Fruit fly (Drosophila melanogaster) whole organism, embryonic: ENCODE results near the gene CG7781.
A peak's percentile ranks its signal among the peaks of the same experiment; 100 is the strongest.

Experiments used
- ATbp ChIP-seq: fragments of 200-800 bp; sonication (Bioruptor generic); optimal IDR thresholded peaks from 2 replicates; lab custom pipeline; 2017; ENCODE audit warnings: missing biosample characterization, mild to moderate bottlenecking, missing genetic modification characterization, missing genetic modification reagents
- CG10979 ChIP-seq: fragments of 200-800 bp; sonication (Bioruptor generic); optimal IDR thresholded peaks from 2 replicates; lab custom pipeline; 2018; ENCODE audit warnings: missing biosample characterization, mild to moderate bottlenecking, missing genetic modification characterization, moderate library complexity
- CG11093 ChIP-seq: fragments of 200-800 bp; sonication (Bioruptor generic); IDR thresholded peaks from 3 replicates; pipeline ENCODE4 v1.3.6; 2022; ENCODE audit warnings: missing biosample characterization, missing genetic modification characterization
- CG11456 ChIP-seq: fragments of 200-800 bp; sonication (Bioruptor generic); IDR thresholded peaks from 3 replicates; pipeline ENCODE4 v1.3.6; 2022; ENCODE audit warnings: missing biosample characterization, missing genetic modification characterization
- CG12104 ChIP-seq: fragments of 200-800 bp; sonication (Bioruptor generic); optimal IDR thresholded peaks from 3 replicates; lab custom pipeline; 2016; ENCODE audit warnings: missing biosample characterization, missing genetic modification characterization
- CG12942 ChIP-seq: fragments of 200-800 bp; sonication (Bioruptor generic); optimal IDR thresholded peaks from 3 replicates; lab custom pipeline; 2016; ENCODE audit warnings: missing biosample characterization, missing genetic modification characterization
- CG14710 ChIP-seq: fragments of 200-800 bp; sonication (Bioruptor generic); optimal IDR thresholded peaks from 3 replicates; lab custom pipeline; 2019; ENCODE audit warnings: missing biosample characterization, mild to moderate bottlenecking, missing genetic modification characterization, moderate library complexity
- CG17328 ChIP-seq: fragments of 200-800 bp; sonication (Bioruptor generic); IDR thresholded peaks from 2 replicates; pipeline ENCODE4 v1.3.6; 2022; ENCODE audit warnings: missing biosample characterization, missing genetic modification characterization
- CG17802 ChIP-seq: fragments of 200-800 bp; sonication (Bioruptor generic); optimal IDR thresholded peaks from 2 replicates; lab custom pipeline; 2018; ENCODE audit warnings: missing biosample characterization, mild to moderate bottlenecking, missing genetic modification characterization, moderate library complexity
- CG30403 ChIP-seq: fragments of 200-800 bp; sonication (Bioruptor generic); optimal IDR thresholded peaks from 3 replicates; lab custom pipeline; 2016; ENCODE audit warnings: missing biosample characterization, missing genetic modification characterization
- CG31388 ChIP-seq: fragments of 200-800 bp; sonication (Bioruptor generic); optimal IDR thresholded peaks from 2 replicates; lab custom pipeline; 2016; ENCODE audit warnings: missing biosample characterization, missing genetic modification characterization
- CG4424 ChIP-seq: fragments of 200-800 bp; sonication (Bioruptor generic); optimal IDR thresholded peaks from 3 replicates; lab custom pipeline; 2016; ENCODE audit warnings: missing biosample characterization, missing genetic modification characterization
- CG7928 ChIP-seq: fragments of 200-800 bp; sonication (Bioruptor generic); optimal IDR thresholded peaks from 2 replicates; lab custom pipeline; 2017; ENCODE audit warnings: missing biosample characterization, mild to moderate bottlenecking, missing genetic modification characterization
- CG8924 ChIP-seq: fragments of 200-800 bp; optimal IDR thresholded peaks from 3 replicates; lab custom pipeline; 2019; ENCODE audit warnings: missing biosample characterization, mild to moderate bottlenecking, missing genetic modification characterization, moderate library complexity
- CG9727 ChIP-seq: fragments of 200-800 bp; sonication (Bioruptor generic); optimal IDR thresholded peaks from 3 replicates; lab custom pipeline; 2017; ENCODE audit warnings: missing biosample characterization, mild to moderate bottlenecking, missing genetic modification characterization
- CHES-1-like ChIP-seq: fragments of 200-800 bp; sonication (Bioruptor generic); optimal IDR thresholded peaks from 2 replicates; lab custom pipeline; 2016; ENCODE audit warnings: missing biosample characterization, missing genetic modification characterization
- Chrac-16 ChIP-seq: fragments of 200-800 bp; sonication (Bioruptor generic); optimal IDR thresholded peaks from 3 replicates; lab custom pipeline; 2016; ENCODE audit warnings: missing biosample characterization, missing genetic modification characterization
- Ets97D ChIP-seq: fragments of 200-800 bp; sonication (Bioruptor generic); optimal IDR thresholded peaks from 3 replicates; lab custom pipeline; 2016; ENCODE audit warnings: missing biosample characterization, missing genetic modification characterization
- Fer2 ChIP-seq: fragments of 200-800 bp; sonication (Bioruptor generic); optimal IDR thresholded peaks from 2 replicates; lab custom pipeline; 2018; ENCODE audit warnings: missing biosample characterization, mild to moderate bottlenecking, missing genetic modification characterization, moderate library complexity
- Hr39 ChIP-seq: fragments of >200 bp; optimal IDR thresholded peaks from 2 replicates; lab custom pipeline; 2017
- Hr51 ChIP-seq, 2 experiments: fragments of 200-800 bp; sonication (Bioruptor generic); optimal IDR thresholded peaks; 2 replicates in 1 of 2; 3 replicates in 1 of 2; lab custom pipeline; 2016 to 2018; ENCODE audit warnings: missing biosample characterization in 2 of 2, missing genetic modification characterization in 2 of 2, mild to moderate bottlenecking in 1 of 2, moderate library complexity in 1 of 2
- Hr78 ChIP-seq, 2 experiments: fragments of 200-800 bp in 1 of 2; fragments of >200 bp in 1 of 2; sonication (Bioruptor generic) in 1 of 2; optimal IDR thresholded peaks; 2 replicates each; lab custom pipeline; 2017 to 2019; ENCODE audit warnings: missing biosample characterization in 2 of 2, missing genetic modification characterization in 2 of 2, mild to moderate bottlenecking in 1 of 2, moderate library complexity in 1 of 2
- Hsf ChIP-seq: fragments of 200-800 bp; sonication (Bioruptor generic); optimal IDR thresholded peaks from 3 replicates; lab custom pipeline; 2016; ENCODE audit warnings: missing biosample characterization, missing genetic modification characterization
- NC2α ChIP-seq: fragments of 200-800 bp; sonication (Bioruptor generic); optimal IDR thresholded peaks from 2 replicates; lab custom pipeline; 2016; ENCODE audit warnings: missing biosample characterization, missing genetic modification characterization
- Sox100B ChIP-seq: fragments of 200-800 bp; sonication (Bioruptor generic); optimal IDR thresholded peaks from 3 replicates; lab custom pipeline; 2018; ENCODE audit warnings: missing biosample characterization, mild to moderate bottlenecking, missing genetic modification characterization
- Vsx1 ChIP-seq: fragments of 200-800 bp; sonication (Bioruptor generic); optimal IDR thresholded peaks from 2 replicates; lab custom pipeline; 2017; ENCODE audit warnings: missing biosample characterization, mild to moderate bottlenecking, missing genetic modification characterization, missing genetic modification reagents
- ap ChIP-seq: fragments of 200-800 bp; sonication (Bioruptor generic); IDR thresholded peaks from 2 replicates; pipeline ENCODE4 v1.3.6; 2022; ENCODE audit warnings: missing biosample characterization, missing genetic modification characterization
- bcd ChIP-seq: fragments of 200-800 bp; sonication (Bioruptor generic); optimal IDR thresholded peaks from 2 replicates; lab custom pipeline; 2017; ENCODE audit warnings: missing biosample characterization, mild to moderate bottlenecking, missing genetic modification characterization
- crc ChIP-seq: fragments of 200-800 bp; sonication (Bioruptor generic); optimal IDR thresholded peaks from 2 replicates; lab custom pipeline; 2016; ENCODE audit warnings: missing biosample characterization, missing genetic modification characterization
- crol ChIP-seq: fragments of 200-800 bp; sonication (Bioruptor generic); IDR thresholded peaks from 2 replicates; pipeline ENCODE4 v1.3.6; 2022; ENCODE audit warnings: missing biosample characterization, missing genetic modification characterization
- dmrt11E ChIP-seq: fragments of 200-800 bp; sonication (Bioruptor generic); optimal IDR thresholded peaks from 3 replicates; lab custom pipeline; 2018; ENCODE audit warnings: missing biosample characterization, mild to moderate bottlenecking, missing genetic modification characterization, moderate library complexity
- dmrt99B ChIP-seq: fragments of 200-800 bp; sonication (Bioruptor generic); optimal IDR thresholded peaks from 2 replicates; lab custom pipeline; 2018; ENCODE audit warnings: missing biosample characterization, mild to moderate bottlenecking, missing genetic modification characterization, moderate library complexity
- dysf ChIP-seq: fragments of 200-800 bp; sonication (Bioruptor generic); IDR thresholded peaks from 3 replicates; pipeline ENCODE4 v1.3.6; 2022; ENCODE audit warnings: missing biosample characterization, missing genetic modification characterization
- exex ChIP-seq: fragments of 200-800 bp; sonication (Bioruptor generic); optimal IDR thresholded peaks from 4 replicates; lab custom pipeline; 2018; ENCODE audit warnings: missing biosample characterization, mild to moderate bottlenecking, missing genetic modification characterization, moderate library complexity
- fd64A ChIP-seq: fragments of 200-800 bp; sonication (Bioruptor generic); optimal IDR thresholded peaks from 3 replicates; lab custom pipeline; 2018; ENCODE audit warnings: missing biosample characterization, mild to moderate bottlenecking, missing genetic modification characterization
- fu2 ChIP-seq: fragments of 200-800 bp; sonication (Bioruptor generic); optimal IDR thresholded peaks from 2 replicates; lab custom pipeline; 2016; ENCODE audit warnings: missing biosample characterization, missing genetic modification characterization
- lab ChIP-seq: fragments of 200-800 bp; sonication (Bioruptor generic); optimal IDR thresholded peaks from 3 replicates; lab custom pipeline; 2017; ENCODE audit warnings: missing biosample characterization, missing genetic modification characterization, mild to moderate bottlenecking, moderate library complexity, missing genetic modification reagents
- luna ChIP-seq: fragments of 200-800 bp; sonication (Bioruptor generic); optimal IDR thresholded peaks from 2 replicates; lab custom pipeline; 2016; ENCODE audit warnings: missing biosample characterization, missing genetic modification characterization
- mam ChIP-seq: fragments of 200-800 bp; sonication (Bioruptor generic); optimal IDR thresholded peaks from 3 replicates; lab custom pipeline; 2016; ENCODE audit warnings: missing biosample characterization, missing genetic modification characterization
- pnt ChIP-seq: fragments of 200-800 bp; sonication (Bioruptor generic); optimal IDR thresholded peaks from 3 replicates; lab custom pipeline; 2016; ENCODE audit warnings: missing biosample characterization, missing genetic modification characterization
- pros ChIP-seq: fragments of 200-800 bp; sonication (Bioruptor generic); optimal IDR thresholded peaks from 3 replicates; lab custom pipeline; 2019; ENCODE audit warnings: missing biosample characterization, mild to moderate bottlenecking, missing genetic modification characterization, moderate library complexity
- pzg ChIP-seq: fragments of 200-800 bp; sonication (Bioruptor generic); optimal IDR thresholded peaks from 3 replicates; lab custom pipeline; 2018; ENCODE audit warnings: missing biosample characterization, mild to moderate bottlenecking, missing genetic modification characterization, moderate library complexity
- row ChIP-seq: fragments of 200-800 bp; sonication (Bioruptor generic); IDR thresholded peaks from 3 replicates; pipeline ENCODE4 v1.3.6; 2022; ENCODE audit warnings: missing biosample characterization, missing genetic modification characterization
- scrt ChIP-seq: fragments of 200-800 bp; sonication (Bioruptor generic); optimal IDR thresholded peaks from 2 replicates; lab custom pipeline; 2018; ENCODE audit warnings: missing biosample characterization, mild to moderate bottlenecking, missing genetic modification characterization, moderate library complexity
- zfh2 ChIP-seq: fragments of 200-800 bp; sonication (Bioruptor generic); optimal IDR thresholded peaks from 2 replicates; lab custom pipeline; 2016; ENCODE audit warnings: missing biosample characterization, missing genetic modification characterization

The CG7781 gene

dm6 chr2L:8362273-8362954 lies 37.2 kb upstream of the CG7781 start, which contains the start of gene CG7627 (continued):
- peak; percentile 49 for TF ChIP-seq CG7928 (GFP tag; lab: Kevin White, UChicago)
- TF ChIP-seq pzg (GFP tag; lab: Kevin White, UChicago) = peak; percentile 9
- peak; percentile 62 for TF ChIP-seq dmrt11E (tag; lab: Kevin White, UChicago)
- TF ChIP-seq ap (GFP tag; lab: Robert Waterston, UW) = 0 out of 2 replicates have a peak, but pooled peaks have one; percentile 51
- peak; percentile 76 for TF ChIP-seq CG12104 (GFP tag; lab: Kevin White, UChicago)
- TF ChIP-seq Hsf (GFP tag; lab: Kevin White, UChicago) = peak; percentile 74
- peak; percentile 61 for TF ChIP-seq CG8924 (tag; lab: Kevin White, UChicago)
- peak; percentile 72 for TF ChIP-seq bcd (GFP tag; lab: Kevin White, UChicago)
- no peak for TF ChIP-seq crol (GFP tag; lab: Robert Waterston, UW)
- peak; percentile 80 for TF ChIP-seq CG17328 (GFP tag; lab: Robert Waterston, UW)
- TF ChIP-seq CG10979 (tag; lab: Kevin White, UChicago) = peak; percentile 78
- TF ChIP-seq Hr39 (lab: Kevin White, UChicago) = no peak
- TF ChIP-seq Vsx1 (GFP tag; lab: Kevin White, UChicago) = peak; percentile 19
- peak; percentile 62 for TF ChIP-seq Chrac-16
- peak; percentile 86 for TF ChIP-seq dysf (GFP tag; lab: Robert Waterston, UW)
- peak; percentile 63; the same call in 1 of the 3 replicates for TF ChIP-seq CG11093 (GFP tag; lab: Robert Waterston, UW)
- TF ChIP-seq fd64A (GFP tag; lab: Kevin White, UChicago) = no peak
- TF ChIP-seq fu2 (GFP tag; lab: Kevin White, UChicago) = peak; percentile 77
- no peak for TF ChIP-seq CG31388 (GFP tag; lab: Kevin White, UChicago)
- TF ChIP-seq Fer2 (tag; lab: Kevin White, UChicago) = peak; percentile 58
- peak; percentile 12 for TF ChIP-seq NC2α
- peak; percentile 51 for TF ChIP-seq scrt (GFP tag; lab: Kevin White, UChicago)

DNA sequence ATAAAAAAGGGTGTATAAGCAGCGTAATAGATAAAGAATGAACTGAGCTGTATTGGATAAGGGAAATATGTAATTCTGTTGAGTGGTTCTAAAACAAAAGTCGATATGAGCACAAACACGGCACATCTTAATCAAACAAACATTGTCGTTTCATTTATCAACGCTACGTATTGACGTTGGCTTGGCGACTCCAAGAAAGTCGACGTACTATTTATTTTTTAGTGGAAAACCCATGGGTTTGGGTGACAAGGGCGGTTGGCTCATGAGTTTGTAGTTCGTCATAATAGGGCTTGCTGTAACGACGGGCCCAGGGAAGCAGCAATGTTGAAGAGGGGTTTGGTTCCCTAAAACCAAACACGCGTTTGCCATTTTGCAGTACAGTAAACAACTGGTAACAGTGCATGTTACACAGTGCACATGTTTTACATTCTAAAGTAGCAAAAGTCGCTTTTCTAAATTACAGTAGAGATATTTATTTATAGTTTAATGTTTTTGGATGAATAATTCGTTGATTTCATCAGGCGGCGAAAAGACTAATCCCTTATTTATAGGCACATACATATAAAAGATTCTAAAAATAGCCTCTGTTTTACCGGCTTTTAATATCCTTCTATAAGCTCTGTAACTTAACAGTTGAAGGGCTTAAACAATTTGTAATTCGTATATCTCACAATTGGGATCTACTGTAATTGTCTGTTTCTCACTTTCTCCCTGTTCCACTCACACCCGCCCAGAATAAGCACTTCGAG lies 36.2 kb upstream of the CG7781 start:
- peak; percentile 44 for TF ChIP-seq ATbp
- peak; percentile 7 for TF ChIP-seq CG14710 (tag; lab: Kevin White, UChicago)
- TF ChIP-seq CG11456 = peak; percentile 35; the same call in 1 of the 3 replicates
- peak; percentile 10 for TF ChIP-seq CHES-1-like (GFP tag; lab: Kevin White, UChicago)
- TF ChIP-seq lab (GFP tag; lab: Kevin White, UChicago) = peak; percentile 49
- peak; percentile 40 for TF ChIP-seq CG30403 (GFP tag; lab: Kevin White, UChicago)
- TF ChIP-seq Hr51 (GFP tag; optimal IDR thresholded peaks at IDR 0.05; lab: Kevin White, UChicago) = peak in 1 of 2 experiments; percentile 7
- TF ChIP-seq row (GFP tag; lab: Robert Waterston, UW) = peak; percentile 41; the same call in 2 of the 3 replicates
- TF ChIP-seq fd64A (GFP tag; lab: Kevin White, UChicago) = peak; percentile 62
- peak; percentile 13 for TF ChIP-seq dmrt11E (tag; lab: Kevin White, UChicago)
- no peak for TF ChIP-seq Hr78 (GFP tag; optimal IDR thresholded peaks at IDR 0.05; lab: Kevin White, UChicago)
- TF ChIP-seq zfh2 (GFP tag; lab: Kevin White, UChicago) = peak; percentile 27
- peak; percentile 45 for TF ChIP-seq CG9727
- TF ChIP-seq Chrac-16 = peak; percentile 10
- TF ChIP-seq pros (GFP tag; lab: Kevin White, UChicago) = peak; percentile 51
- no peak for TF ChIP-seq pnt
- TF ChIP-seq exex (tag; lab: Kevin White, UChicago) = peak; percentile 8
- no peak for TF ChIP-seq CG12942
- TF ChIP-seq CG10979 (tag; lab: Kevin White, UChicago) = peak; percentile 35
- no peak for TF ChIP-seq CG17802
- TF ChIP-seq CG4424 = peak; percentile 14
- TF ChIP-seq Sox100B (GFP tag; lab: Kevin White, UChicago) = peak; percentile 10
- TF ChIP-seq Ets97D (GFP tag; lab: Kevin White, UChicago) = peak; percentile 19
- peak; percentile 55 for TF ChIP-seq dmrt99B (tag; lab: Kevin White, UChicago)
- peak; percentile 21 for TF ChIP-seq Hsf (GFP tag; lab: Kevin White, UChicago)
- no peak for TF ChIP-seq luna (GFP tag; lab: Kevin White, UChicago)
- TF ChIP-seq crc (GFP tag; lab: Kevin White, UChicago) = peak; percentile 4
- no peak for TF ChIP-seq mam (GFP tag; lab: Kevin White, UChicago)
